In the genomic region with DNA sequence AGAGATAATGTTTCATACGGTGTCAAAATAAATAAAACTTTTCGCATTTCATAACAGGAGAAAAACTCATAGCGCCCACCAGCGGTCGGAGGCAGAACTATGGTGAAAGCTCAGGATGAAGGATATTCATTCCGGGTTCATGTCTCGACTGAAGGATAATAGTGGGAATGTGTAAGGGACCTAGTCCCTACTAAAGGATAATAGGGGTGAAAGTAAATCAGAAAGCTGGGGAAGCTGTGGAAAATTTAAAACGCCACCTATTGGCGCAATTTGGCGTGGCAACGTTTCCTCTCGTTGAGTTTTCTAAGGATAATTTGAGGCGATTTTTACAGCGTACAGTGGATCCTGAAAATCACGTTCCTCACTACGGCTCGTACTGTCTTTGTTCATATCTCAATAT, we compare ENCODE assay signal across 3 fruit fly cellular contexts.
A peak's percentile ranks its signal among the peaks of the same experiment; 100 is the strongest.
TF ChIP-seq lines count a peak whose summit lies in the region.

No protein-coding gene starts in this region.

- peak; percentile 95 to 98 for TF ChIP-seq CTCF in S2 (optimal IDR thresholded peaks at IDR 0.05; lab: Kevin White, UChicago)
- peak; percentile 92 for TF ChIP-seq CTCF in whole organism, embryonic (GFP tag; optimal IDR thresholded peaks at IDR 0.05; lab: Kevin White, UChicago)

TF ChIP-seq in whole organism, embryonic, 481 proteins besides CTCF, POLR2A, EP300 and RAD21 (continues in another document):
- no peak for TF ChIP-seq zfh2 (GFP tag; optimal IDR thresholded peaks at IDR 0.05; lab: Kevin White, UChicago)
- TF ChIP-seq dm (GFP tag; optimal IDR thresholded peaks at IDR 0.05; lab: Kevin White, UChicago): no peak
- TF ChIP-seq CG10274 (GFP tag; optimal IDR thresholded peaks at IDR 0.05; lab: Kevin White, UChicago): no peak
- TF ChIP-seq pros (GFP tag; optimal IDR thresholded peaks at IDR 0.05; lab: Kevin White, UChicago): peak; percentile 54
- TF ChIP-seq CG8944 (GFP tag; optimal IDR thresholded peaks at IDR 0.05; lab: Kevin White, UChicago): no peak
- no peak for TF ChIP-seq en (GFP tag; optimal IDR thresholded peaks at IDR 0.05; lab: Kevin White, UChicago)
- TF ChIP-seq CG6654 (GFP tag; optimal IDR thresholded peaks at IDR 0.05; lab: Kevin White, UChicago): no peak
- no peak for TF ChIP-seq cas (GFP tag; IDR thresholded peaks at IDR 0.05; lab: Robert Waterston, UW)
- no peak for TF ChIP-seq Aef1 (GFP tag; IDR thresholded peaks at IDR 0.05; lab: Robert Waterston, UW)
- TF ChIP-seq Hr78 (GFP tag; optimal IDR thresholded peaks at IDR 0.05; lab: Kevin White, UChicago): no peak
- no peak for TF ChIP-seq Vsx1 (GFP tag; optimal IDR thresholded peaks at IDR 0.05; lab: Kevin White, UChicago)
- no peak for TF ChIP-seq CG15479 (GFP tag; optimal IDR thresholded peaks at IDR 0.05; lab: Kevin White, UChicago)
- no peak for TF ChIP-seq Six4 (GFP tag; optimal IDR thresholded peaks at IDR 0.05; lab: Kevin White, UChicago)
- TF ChIP-seq Dref (GFP tag; IDR thresholded peaks at IDR 0.05; lab: Robert Waterston, UW): no peak
- TF ChIP-seq danr (GFP tag; IDR thresholded peaks at IDR 0.05; lab: Robert Waterston, UW): no peak
- no peak for TF ChIP-seq Poxn (GFP tag; IDR thresholded peaks at IDR 0.05; lab: Robert Waterston, UW)
- TF ChIP-seq CG10462 (GFP tag; optimal IDR thresholded peaks at IDR 0.05; lab: Kevin White, UChicago): no peak
- no peak; the same call in 1 of the 2 replicates for TF ChIP-seq E2f2 (GFP tag; IDR thresholded peaks at IDR 0.05; lab: Robert Waterston, UW)
- TF ChIP-seq CG7928 (GFP tag; optimal IDR thresholded peaks at IDR 0.05; lab: Kevin White, UChicago): no peak
- no peak for TF ChIP-seq Trl (optimal IDR thresholded peaks at IDR 0.05; lab: Kevin White, UChicago)
- no peak for TF ChIP-seq Trl (GFP tag; optimal IDR thresholded peaks at IDR 0.05; lab: Kevin White, UChicago)
- TF ChIP-seq Camta (GFP tag; optimal IDR thresholded peaks at IDR 0.05; lab: Kevin White, UChicago): no peak
- no peak for TF ChIP-seq rib (GFP tag; IDR thresholded peaks at IDR 0.05; lab: Robert Waterston, UW)
- TF ChIP-seq bigmax (GFP tag; optimal IDR thresholded peaks at IDR 0.05; lab: Kevin White, UChicago): no peak
- TF ChIP-seq CG31365 (tag; optimal IDR thresholded peaks at IDR 0.05; lab: Kevin White, UChicago): peak; percentile 0
- TF ChIP-seq ci (GFP tag; IDR thresholded peaks at IDR 0.05; lab: Robert Waterston, UW): no peak; the same call in 2 of the 3 replicates
- TF ChIP-seq Scr (GFP tag; IDR thresholded peaks at IDR 0.05; lab: Robert Waterston, UW; ENCODE audit: partially characterized antibody): no peak
- no peak for TF ChIP-seq Dip2 (GFP tag; IDR thresholded peaks at IDR 0.05; lab: Robert Waterston, UW)
- no peak for TF ChIP-seq gcm2 (GFP tag; optimal IDR thresholded peaks at IDR 0.05; lab: Kevin White, UChicago)
- no peak for TF ChIP-seq nerfin-2 (GFP tag; IDR thresholded peaks at IDR 0.05; lab: Robert Waterston, UW; ENCODE audit: partially characterized antibody)
- no peak for TF ChIP-seq CG8290 (GFP tag; optimal IDR thresholded peaks at IDR 0.05; lab: Kevin White, UChicago)
- no peak for TF ChIP-seq CG8290 (tag; optimal IDR thresholded peaks at IDR 0.05; lab: Kevin White, UChicago)
- peak; percentile 52 for TF ChIP-seq CG15696 (tag; optimal IDR thresholded peaks at IDR 0.05; lab: Kevin White, UChicago)
- no peak for TF ChIP-seq cato (GFP tag; optimal IDR thresholded peaks at IDR 0.05; lab: Kevin White, UChicago; ENCODE audit: borderline replicate concordance)
- TF ChIP-seq CG13624 (GFP tag; optimal IDR thresholded peaks at IDR 0.05; lab: Kevin White, UChicago): no peak
- TF ChIP-seq CG14710 (tag; optimal IDR thresholded peaks at IDR 0.05; lab: Kevin White, UChicago): peak; percentile 6
- no peak for TF ChIP-seq pfk (GFP tag; optimal IDR thresholded peaks at IDR 0.05; lab: Kevin White, UChicago)
- TF ChIP-seq fd102C (GFP tag; optimal IDR thresholded peaks at IDR 0.05; lab: Kevin White, UChicago): peak; percentile 54
- no peak for TF ChIP-seq Mrtf (GFP tag; IDR thresholded peaks at IDR 0.05; lab: Robert Waterston, UW)
- TF ChIP-seq CG9817 (tag; optimal IDR thresholded peaks at IDR 0.05; lab: Kevin White, UChicago): no peak
- TF ChIP-seq cg (GFP tag; optimal IDR thresholded peaks at IDR 0.05; lab: Kevin White, UChicago): no peak
- TF ChIP-seq tll (GFP tag; optimal IDR thresholded peaks at IDR 0.05; lab: Kevin White, UChicago): no peak
- no peak for TF ChIP-seq slp2 (GFP tag; optimal IDR thresholded peaks at IDR 0.05; lab: Kevin White, UChicago)
- TF ChIP-seq zfh1 (GFP tag; IDR thresholded peaks at IDR 0.05; lab: Robert Waterston, UW): no peak

TF ChIP-seq in whole organism, prepupa, 60 proteins besides CTCF, POLR2A, EP300 and RAD21:
- no peak for TF ChIP-seq CG10669 (GFP tag; optimal IDR thresholded peaks at IDR 0.05; lab: Kevin White, UChicago)
- no peak for TF ChIP-seq CG15336 (GFP tag; IDR thresholded peaks at IDR 0.05; lab: Robert Waterston, UW)
- peak; percentile 50 for TF ChIP-seq Eip78C (GFP tag; lab: Kevin White, UChicago)
- TF ChIP-seq fd59A (GFP tag; optimal IDR thresholded peaks at IDR 0.05; lab: Kevin White, UChicago): no peak
- TF ChIP-seq Smox (GFP tag; optimal IDR thresholded peaks at IDR 0.05; lab: Kevin White, UChicago): no peak
- no peak for TF ChIP-seq CG8119 (GFP tag; IDR thresholded peaks at IDR 0.05; lab: Robert Waterston, UW)
- peak; percentile 1 for TF ChIP-seq esn (GFP tag; optimal IDR thresholded peaks at IDR 0.05; lab: Kevin White, UChicago)
- TF ChIP-seq CG1621 (tag; optimal IDR thresholded peaks at IDR 0.05; lab: Kevin White, UChicago): peak; percentile 87
